Fruit fly (Drosophila melanogaster): ENCODE measurements around the gene Det.

Det gene

DNA sequence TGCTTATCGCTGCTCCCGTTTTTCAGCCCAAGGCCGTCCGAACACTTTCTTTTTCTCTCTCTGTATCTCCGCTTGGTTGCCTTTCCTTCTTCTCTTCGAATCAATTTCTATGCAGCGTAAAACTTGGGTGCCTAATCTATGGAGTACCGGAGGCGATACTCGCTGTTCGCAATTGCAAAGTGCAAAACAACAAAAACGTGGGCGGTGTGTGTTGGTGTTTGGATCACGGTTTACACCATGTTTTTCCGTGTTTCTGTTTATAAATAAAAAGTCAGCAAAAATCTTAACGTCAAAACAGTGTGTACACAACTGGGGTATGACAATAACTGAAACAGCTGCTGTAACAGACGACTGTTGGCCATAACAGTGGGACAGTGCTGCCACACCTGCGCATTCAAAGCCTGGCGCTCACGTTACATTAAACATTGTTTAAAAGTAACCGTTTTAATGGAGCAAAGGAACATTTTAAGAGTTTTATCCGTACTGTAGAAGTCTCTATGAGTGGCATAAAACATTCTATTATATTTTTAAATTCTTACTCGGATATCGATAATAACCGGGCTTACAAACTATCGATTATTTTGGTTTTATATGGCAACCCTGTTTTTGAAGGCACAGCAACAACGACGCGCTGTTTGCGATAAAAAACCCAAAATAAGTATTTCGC is at the start of gene Det, which contains the start of gene m-cup (continued):
- no peak for TF ChIP-seq Hand (GFP tag; optimal IDR thresholded peaks at IDR 0.05)
- TF ChIP-seq CG34422 (GFP tag; IDR thresholded peaks at IDR 0.05), result peak; percentile 51; the same call in 1 of the 3 replicates
- peak; percentile 71 for TF ChIP-seq trem (tag; optimal IDR thresholded peaks at IDR 0.05)
- TF ChIP-seq emc (GFP tag; optimal IDR thresholded peaks at IDR 0.05), result no peak
- peak; percentile 5 for TF ChIP-seq CG7786 (GFP tag; optimal IDR thresholded peaks at IDR 0.05)
- TF ChIP-seq sna (GFP tag; IDR thresholded peaks at IDR 0.05; ENCODE audit: partially characterized antibody), result peak; percentile 43; the same call in 1 of the 2 replicates
- TF ChIP-seq CG18599 (GFP tag; optimal IDR thresholded peaks at IDR 0.05), result peak; percentile 18
- no peak for TF ChIP-seq CG32772 (GFP tag; IDR thresholded peaks at IDR 0.05)
- peak; percentile 69 for TF ChIP-seq Sry-δ (GFP tag; optimal IDR thresholded peaks at IDR 0.05)
- TF ChIP-seq CoRest (tag; optimal IDR thresholded peaks at IDR 0.05), result peak; percentile 45
- TF ChIP-seq vnd (GFP tag; IDR thresholded peaks at IDR 0.05; ENCODE audit: partially characterized antibody), result peak; percentile 73
- no peak for TF ChIP-seq maf-S (GFP tag; optimal IDR thresholded peaks at IDR 0.05)
- no peak for TF ChIP-seq CG8359 (GFP tag; optimal IDR thresholded peaks at IDR 0.05; ENCODE audit: borderline replicate concordance)
- TF ChIP-seq CG14014 (GFP tag; IDR thresholded peaks at IDR 0.05), result no peak
- TF ChIP-seq CG9797 (GFP tag; optimal IDR thresholded peaks at IDR 0.05), result peak; percentile 47
- TF ChIP-seq tll (GFP tag; optimal IDR thresholded peaks at IDR 0.05), result peak in 1 of 2 experiments; percentile 70
- peak; percentile 76 for TF ChIP-seq pzg (GFP tag; optimal IDR thresholded peaks at IDR 0.05)
- peak; percentile 32 for TF ChIP-seq CG15514 (GFP tag; optimal IDR thresholded peaks at IDR 0.05)
- peak; percentile 5 for TF ChIP-seq CG4820 (GFP tag; optimal IDR thresholded peaks at IDR 0.05)
- TF ChIP-seq row (GFP tag; IDR thresholded peaks at IDR 0.05), result peak; percentile 51
- no peak for TF ChIP-seq crol (GFP tag; IDR thresholded peaks at IDR 0.05)
- no peak for TF ChIP-seq HLH3B (GFP tag; IDR thresholded peaks at IDR 0.05)
- TF ChIP-seq sisA (GFP tag; IDR thresholded peaks at IDR 0.05), result no peak
- peak; percentile 21 for TF ChIP-seq CG15696 (tag; optimal IDR thresholded peaks at IDR 0.05)
- peak; percentile 12 for TF ChIP-seq CG9817 (tag; optimal IDR thresholded peaks at IDR 0.05)
- no peak for TF ChIP-seq CG4282 (GFP tag; optimal IDR thresholded peaks at IDR 0.05)
- peak; percentile 49; the same call in 1 of the 2 replicates for TF ChIP-seq CG3847 (GFP tag; IDR thresholded peaks at IDR 0.05)
- peak; percentile 69 for TF ChIP-seq Dref (GFP tag; IDR thresholded peaks at IDR 0.05)

DNA sequence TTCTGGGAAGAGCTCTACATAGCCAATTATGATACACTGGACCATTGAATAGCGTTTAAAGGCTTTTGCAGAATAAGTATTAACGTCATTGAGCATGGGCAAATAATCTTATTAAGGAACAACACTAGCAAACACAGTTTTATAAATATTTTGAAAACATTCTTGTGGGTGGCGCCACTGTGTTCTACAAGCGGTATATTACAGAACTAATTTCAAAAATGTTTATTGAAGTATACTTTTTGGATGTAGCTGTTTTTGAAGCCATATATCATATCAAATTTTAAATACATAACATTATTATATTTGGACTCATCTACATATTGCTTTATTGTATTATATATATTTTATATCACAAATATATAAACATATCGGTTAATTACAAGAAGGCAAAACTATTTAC is 40.6 kb upstream of the Det start:
- TF ChIP-seq sd (tag; optimal IDR thresholded peaks at IDR 0.05) (peak; percentile 42), CTCF (GFP tag; optimal IDR thresholded peaks at IDR 0.05) (peak; percentile 93), Hsf (GFP tag; optimal IDR thresholded peaks at IDR 0.05) (no peak), pan (optimal IDR thresholded peaks at IDR 0.05) (no peak), pan (GFP tag; optimal IDR thresholded peaks at IDR 0.05 in 1 of 2, IDR thresholded peaks at IDR 0.05 in 1 of 2) (no peak), usp (GFP tag; optimal IDR thresholded peaks at IDR 0.05) (no peak), CG32532 (GFP tag; IDR thresholded peaks at IDR 0.05) (peak; percentile 20; the same call in 1 of the 2 replicates), stwl (tag; optimal IDR thresholded peaks at IDR 0.05) (peak; percentile 50), CG8924 (tag; optimal IDR thresholded peaks at IDR 0.05) (no peak)

Data from whole organism, embryonic.